Fruit fly (Drosophila melanogaster) S2 (cell line): Measurements from ENCODE around the gene Rab14.

Experiments
- CG8478 ChIP-seq: fragments of >200 bp; optimal IDR thresholded peaks from 2 replicates; lab custom pipeline; 2018
- CTCF ChIP-seq, 2 experiments: fragments of >200 bp; optimal IDR thresholded peaks; 2 replicates each; lab custom pipeline; 2018

DNA sequence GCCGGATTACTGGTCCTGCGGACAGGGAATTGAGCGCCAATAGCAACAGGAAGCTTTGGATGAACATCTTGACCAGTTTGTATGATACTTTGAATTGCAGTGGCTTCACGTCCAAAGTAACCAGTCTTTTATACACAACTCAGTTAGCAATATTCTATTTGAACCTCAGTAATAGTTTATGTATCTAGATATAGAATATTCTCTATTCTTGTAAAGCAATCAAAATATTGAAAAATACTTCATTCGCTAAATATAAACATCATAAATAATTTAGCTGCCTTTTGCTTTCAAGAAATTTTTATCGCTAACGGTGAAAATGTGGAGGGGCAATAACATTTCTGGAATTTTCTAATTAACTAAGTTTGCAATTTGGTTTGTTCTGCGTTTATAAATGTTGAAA, 8.4 kb upstream of the Rab14 start, which contains the start of gene Send2:
- TF ChIP-seq CTCF (optimal IDR thresholded peaks at IDR 0.05; lab: Kevin White, UChicago) (no peak), CG8478 (lab: Kevin White, UChicago) (no peak)
